3 fruit fly cellular contexts compared by ENCODE assay signal in the genomic region with DNA sequence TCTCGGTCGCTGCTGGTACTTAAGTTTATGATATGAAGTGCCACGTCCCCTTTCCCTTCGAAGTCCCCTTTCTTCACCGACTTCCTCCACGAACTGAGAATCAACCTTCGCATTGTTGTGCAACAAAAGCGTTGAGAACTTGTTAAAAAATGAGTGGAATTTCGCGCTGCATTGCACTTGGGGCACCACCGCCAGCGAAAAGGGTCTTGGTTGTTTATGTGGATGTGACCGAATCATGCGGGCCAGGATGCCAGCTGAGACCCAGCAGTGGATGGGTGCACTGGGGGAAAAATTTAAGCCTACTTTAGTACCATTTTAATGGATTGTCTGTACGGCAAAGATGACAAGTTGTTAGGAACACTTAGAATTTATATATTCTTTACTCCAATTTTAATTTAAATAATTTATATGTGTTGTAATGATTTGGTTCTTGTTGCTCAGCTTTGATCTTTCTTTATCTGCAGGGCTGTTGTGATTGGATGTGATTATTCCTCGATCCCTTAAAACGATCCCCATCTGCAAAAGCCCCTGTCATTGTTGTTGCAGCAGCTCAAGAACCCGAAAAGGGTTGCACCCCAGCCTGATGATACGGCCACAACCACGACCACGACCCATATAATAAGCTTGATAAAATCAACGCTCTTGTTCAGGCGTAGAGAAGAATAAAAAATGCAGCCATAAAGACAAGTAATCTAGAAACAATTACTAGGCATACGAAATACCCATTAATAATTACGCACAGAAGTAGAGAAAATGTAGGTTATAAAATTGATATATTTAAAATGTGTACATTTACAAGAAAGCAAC.
TF ChIP-seq lines count a peak whose summit lies in the region.

No protein-coding gene starts in this region.

TF ChIP-seq in whole organism, embryonic, 481 proteins besides CTCF, POLR2A, EP300 and RAD21 (continued from another document):
- peak; percentile 82 for TF ChIP-seq gcm (GFP tag; optimal IDR thresholded peaks at IDR 0.05; lab: Kevin White, UChicago)
- TF ChIP-seq CG8924 (tag; optimal IDR thresholded peaks at IDR 0.05; lab: Kevin White, UChicago) = no peak
- no peak for TF ChIP-seq Bteb2 (GFP tag; optimal IDR thresholded peaks at IDR 0.05; lab: Kevin White, UChicago)
- no peak for TF ChIP-seq Asciz (GFP tag; optimal IDR thresholded peaks at IDR 0.05; lab: Kevin White, UChicago)
- TF ChIP-seq Scr (GFP tag; IDR thresholded peaks at IDR 0.05; lab: Robert Waterston, UW; ENCODE audit: partially characterized antibody) = no peak
- peak; percentile 9 for TF ChIP-seq corto (GFP tag; optimal IDR thresholded peaks at IDR 0.05; lab: Kevin White, UChicago)
- TF ChIP-seq CG11695 (GFP tag; IDR thresholded peaks at IDR 0.05; lab: Robert Waterston, UW) = no peak
- no peak for TF ChIP-seq CG4707 (GFP tag; optimal IDR thresholded peaks at IDR 0.05; lab: Kevin White, UChicago)
- no peak for TF ChIP-seq Optix (GFP tag; IDR thresholded peaks at IDR 0.05; lab: Robert Waterston, UW)
- no peak for TF ChIP-seq ham (GFP tag; IDR thresholded peaks at IDR 0.05; lab: Robert Waterston, UW)
- TF ChIP-seq HLHmδ (GFP tag; optimal IDR thresholded peaks at IDR 0.05; lab: Kevin White, UChicago) = no peak
- peak in 1 of 2 experiments; percentile 32 for TF ChIP-seq Pdp1 (GFP tag; optimal IDR thresholded peaks at IDR 0.05; lab: Kevin White, UChicago)
- TF ChIP-seq CG8281 (tag; optimal IDR thresholded peaks at IDR 0.05; lab: Kevin White, UChicago) = no peak
- TF ChIP-seq sqz (GFP tag; optimal IDR thresholded peaks at IDR 0.05; lab: Kevin White, UChicago) = peak; percentile 39
- TF ChIP-seq dmrt99B (tag; optimal IDR thresholded peaks at IDR 0.05; lab: Kevin White, UChicago) = no peak
- no peak for TF ChIP-seq dysf (GFP tag; IDR thresholded peaks at IDR 0.05; lab: Robert Waterston, UW)
- no peak for TF ChIP-seq CG15269 (tag; optimal IDR thresholded peaks at IDR 0.05; lab: Kevin White, UChicago)
- no peak for TF ChIP-seq CG14441 (GFP tag; IDR thresholded peaks at IDR 0.05; lab: Robert Waterston, UW)
- TF ChIP-seq Deaf1 (tag; optimal IDR thresholded peaks at IDR 0.05; lab: Kevin White, UChicago) = no peak
- no peak for TF ChIP-seq PHDP (tag; optimal IDR thresholded peaks at IDR 0.05; lab: Kevin White, UChicago)
- peak; percentile 1 for TF ChIP-seq gsb-n (tag; optimal IDR thresholded peaks at IDR 0.05; lab: Kevin White, UChicago)
- no peak for TF ChIP-seq cwo (GFP tag; optimal IDR thresholded peaks at IDR 0.05; lab: Kevin White, UChicago)
- peak; percentile 1 for TF ChIP-seq lbe (GFP tag; optimal IDR thresholded peaks at IDR 0.05; lab: Kevin White, UChicago)
- TF ChIP-seq Usf (GFP tag; optimal IDR thresholded peaks at IDR 0.05; lab: Kevin White, UChicago) = no peak
- TF ChIP-seq CG6254 (GFP tag; optimal IDR thresholded peaks at IDR 0.05; lab: Kevin White, UChicago) = no peak
- TF ChIP-seq Med (GFP tag; lab: Kevin White, UChicago) = peak; percentile 33
- TF ChIP-seq sd (tag; optimal IDR thresholded peaks at IDR 0.05; lab: Kevin White, UChicago) = peak; percentile 55
- TF ChIP-seq HLH4C (GFP tag; IDR thresholded peaks at IDR 0.05; lab: Robert Waterston, UW; ENCODE audit: partially characterized antibody) = no peak
- TF ChIP-seq CG32772 (GFP tag; IDR thresholded peaks at IDR 0.05; lab: Robert Waterston, UW) = 0 out of 2 replicates have a peak, but pooled peaks have one; percentile 7
- no peak for TF ChIP-seq CG6654 (GFP tag; optimal IDR thresholded peaks at IDR 0.05; lab: Kevin White, UChicago)
- TF ChIP-seq CG31441 (GFP tag; IDR thresholded peaks at IDR 0.05; lab: Robert Waterston, UW) = no peak
- TF ChIP-seq CG17385 (GFP tag; optimal IDR thresholded peaks at IDR 0.05; lab: Kevin White, UChicago) = no peak

TF ChIP-seq in whole organism, prepupa, 60 proteins besides CTCF, POLR2A, EP300 and RAD21 (continued from another document):
- peak; percentile 62 for TF ChIP-seq dsx (GFP tag; optimal IDR thresholded peaks at IDR 0.05; lab: Kevin White, UChicago; ENCODE audit: poor library complexity, severe bottlenecking)
- TF ChIP-seq CG3919 (GFP tag; optimal IDR thresholded peaks at IDR 0.05; lab: Kevin White, UChicago) = peak; percentile 58
- TF ChIP-seq CG6276 (GFP tag; optimal IDR thresholded peaks at IDR 0.05; lab: Kevin White, UChicago) = no peak
- TF ChIP-seq CG10669 (GFP tag; optimal IDR thresholded peaks at IDR 0.05; lab: Kevin White, UChicago) = peak; percentile 32
- TF ChIP-seq CG1621 (tag; optimal IDR thresholded peaks at IDR 0.05; lab: Kevin White, UChicago) = peak; percentile 4
- no peak for TF ChIP-seq dac (GFP tag; optimal IDR thresholded peaks at IDR 0.05; lab: Kevin White, UChicago)
- peak; percentile 81 for TF ChIP-seq svp (GFP tag; lab: Kevin White, UChicago)
- TF ChIP-seq CG11762 (GFP tag; optimal IDR thresholded peaks at IDR 0.05; lab: Kevin White, UChicago; ENCODE audit: insufficient read depth) = no peak
- peak; percentile 43 for TF ChIP-seq lz (GFP tag; optimal IDR thresholded peaks at IDR 0.05; lab: Kevin White, UChicago)
- TF ChIP-seq CG8319 (GFP tag; optimal IDR thresholded peaks at IDR 0.05; lab: Kevin White, UChicago) = no peak
- peak; percentile 31 for TF ChIP-seq topi (GFP tag; optimal IDR thresholded peaks at IDR 0.05; lab: Kevin White, UChicago)
- peak; percentile 91 for TF ChIP-seq Eip78C (GFP tag; lab: Kevin White, UChicago)
- peak; percentile 56 for TF ChIP-seq acj6 (GFP tag; optimal IDR thresholded peaks at IDR 0.05; lab: Kevin White, UChicago)
- peak; percentile 25 for TF ChIP-seq Sox102F (GFP tag; optimal IDR thresholded peaks at IDR 0.05; lab: Kevin White, UChicago)
- peak; percentile 28 for TF ChIP-seq CG6854 (GFP tag; optimal IDR thresholded peaks at IDR 0.05; lab: Kevin White, UChicago)
- TF ChIP-seq CG31627 (GFP tag; optimal IDR thresholded peaks at IDR 0.05; lab: Kevin White, UChicago) = peak; percentile 49
- TF ChIP-seq pdm3 (GFP tag; optimal IDR thresholded peaks at IDR 0.05; lab: Kevin White, UChicago) = peak; percentile 4
- no peak for TF ChIP-seq eg (GFP tag; IDR thresholded peaks at IDR 0.05; lab: Robert Waterston, UW)
- TF ChIP-seq ss (GFP tag; optimal IDR thresholded peaks at IDR 0.05; lab: Kevin White, UChicago) = no peak
- TF ChIP-seq CG34406 (GFP tag; optimal IDR thresholded peaks at IDR 0.05; lab: Kevin White, UChicago) = peak; percentile 39
- TF ChIP-seq CG15336 (GFP tag; IDR thresholded peaks at IDR 0.05; lab: Robert Waterston, UW) = no peak
- peak; percentile 42 for TF ChIP-seq cyc (GFP tag; optimal IDR thresholded peaks at IDR 0.05; lab: Kevin White, UChicago)
- no peak for TF ChIP-seq Blimp-1 (GFP tag; optimal IDR thresholded peaks at IDR 0.05; lab: Kevin White, UChicago)
- peak; percentile 12 for TF ChIP-seq CG3032 (tag; optimal IDR thresholded peaks at IDR 0.05; lab: Kevin White, UChicago)
- TF ChIP-seq CG9139 (GFP tag; optimal IDR thresholded peaks at IDR 0.05; lab: Kevin White, UChicago) = peak; percentile 20
- TF ChIP-seq esn (GFP tag; optimal IDR thresholded peaks at IDR 0.05; lab: Kevin White, UChicago) = peak; percentile 43
- no peak for TF ChIP-seq fd59A (GFP tag; optimal IDR thresholded peaks at IDR 0.05; lab: Kevin White, UChicago)
- TF ChIP-seq CG8119 (GFP tag; IDR thresholded peaks at IDR 0.05; lab: Robert Waterston, UW) = peak; percentile 18; the same call in 1 of the 3 replicates
- TF ChIP-seq OdsH (GFP tag; optimal IDR thresholded peaks at IDR 0.05; lab: Kevin White, UChicago) = peak; percentile 49
- TF ChIP-seq CG4318 (GFP tag; optimal IDR thresholded peaks at IDR 0.05; lab: Kevin White, UChicago) = no peak
- peak; percentile 43 for TF ChIP-seq vri (GFP tag; optimal IDR thresholded peaks at IDR 0.05; lab: Kevin White, UChicago)
- TF ChIP-seq achi (GFP tag; optimal IDR thresholded peaks at IDR 0.05; lab: Kevin White, UChicago) = peak; percentile 23
- TF ChIP-seq CG16779 (tag; optimal IDR thresholded peaks at IDR 0.05; lab: Kevin White, UChicago) = peak; percentile 2
- TF ChIP-seq Eip75B (GFP tag; optimal IDR thresholded peaks at IDR 0.05; lab: Kevin White, UChicago) = no peak

TF ChIP-seq in whole organism, wandering third instar larva, 38 proteins besides CTCF, POLR2A, EP300 and RAD21 (continued from another document):
- TF ChIP-seq CrebA (GFP tag; optimal IDR thresholded peaks at IDR 0.05; lab: Kevin White, UChicago; ENCODE audit: borderline replicate concordance) (no peak), lola (GFP tag; optimal IDR thresholded peaks at IDR 0.05; lab: Kevin White, UChicago) (no peak), Jra (GFP tag; optimal IDR thresholded peaks at IDR 0.05; lab: Kevin White, UChicago) (no peak), Vsx2 (GFP tag; optimal IDR thresholded peaks at IDR 0.05; lab: Kevin White, UChicago; ENCODE audit: partially characterized antibody) (peak; percentile 1), CG32264 (GFP tag; optimal IDR thresholded peaks at IDR 0.05; lab: Kevin White, UChicago) (no peak), Rel (GFP tag; optimal IDR thresholded peaks at IDR 0.05; lab: Kevin White, UChicago) (no peak), Rel (tag; optimal IDR thresholded peaks at IDR 0.05; lab: Kevin White, UChicago) (peak; percentile 8), Abd-B (GFP tag; optimal IDR thresholded peaks at IDR 0.05; lab: Kevin White, UChicago) (no peak), ey (GFP tag; optimal IDR thresholded peaks at IDR 0.05; lab: Kevin White, UChicago) (peak; percentile 51), foxo (GFP tag; optimal IDR thresholded peaks at IDR 0.05; lab: Kevin White, UChicago) (peak in 1 of 2 experiments; percentile 64)
